Worm (Caenorhabditis elegans) whole organism, L2 larva: Measurements from ENCODE around the gene clec-70.

ENCODE experiments used
- C34F6.9 ChIP-seq: fragments of 150-350 bp; optimal IDR thresholded peaks from 2 replicates; lab custom pipeline; 2014; ENCODE audit warnings: missing biosample characterization, missing genetic modification characterization
- R02D3.7 ChIP-seq: fragments of 150-350 bp; optimal IDR thresholded peaks from 2 replicates; lab custom pipeline; 2014; ENCODE audit warnings: missing biosample characterization, missing genetic modification characterization
- Y55F3AM.14 ChIP-seq: fragments of 200-800 bp; sonication (Bioruptor generic); optimal IDR thresholded peaks from 2 replicates; lab custom pipeline; 2018; ENCODE audit warnings: mild to moderate bottlenecking, missing genetic modification characterization, missing compliant biosample characterization
- ZK546.5 ChIP-seq: sonication (generic microtip); optimal IDR thresholded peaks from 2 replicates; lab custom pipeline; 2017; ENCODE audit warnings: missing biosample characterization, missing genetic modification characterization
- alr-1 ChIP-seq: fragments of 150-350 bp; optimal IDR thresholded peaks from 2 replicates; lab custom pipeline; 2014; ENCODE audit warnings: missing biosample characterization, missing genetic modification characterization
- ama-1 ChIP-seq: fragments of 150-350 bp; optimal IDR thresholded peaks from 2 replicates; lab custom pipeline; 2018; ENCODE audit warnings: inconsistent platforms
- blmp-1 ChIP-seq: sonication (generic microtip); optimal IDR thresholded peaks from 2 replicates; lab custom pipeline; 2017; ENCODE audit warnings: missing genetic modification characterization, mild to moderate bottlenecking, missing compliant biosample characterization, antibody characterized with exemption, moderate library complexity; ENCODE audit not compliant: insufficient read depth
- ceh-16 ChIP-seq: fragments of 150-350 bp; optimal IDR thresholded peaks from 2 replicates; lab custom pipeline; 2014; ENCODE audit warnings: missing biosample characterization, missing genetic modification characterization
- ceh-82 ChIP-seq: fragments of 150-350 bp; optimal IDR thresholded peaks from 2 replicates; lab custom pipeline; 2014; ENCODE audit warnings: missing biosample characterization, missing genetic modification characterization
- crh-2 ChIP-seq: sonication (generic microtip); optimal IDR thresholded peaks from 2 replicates; lab custom pipeline; 2017; ENCODE audit warnings: missing biosample characterization, missing genetic modification characterization
- dmd-4 ChIP-seq: sonication (generic microtip); optimal IDR thresholded peaks from 2 replicates; lab custom pipeline; 2017; ENCODE audit warnings: missing biosample characterization, missing genetic modification characterization
- egl-27 ChIP-seq: sonication (generic microtip); optimal IDR thresholded peaks from 3 replicates; lab custom pipeline; 2017; ENCODE audit warnings: missing biosample characterization, missing genetic modification reagents, missing genetic modification characterization
- elt-3 ChIP-seq: sonication (generic microtip); optimal IDR thresholded peaks from 2 replicates; lab custom pipeline; 2017; ENCODE audit warnings: missing biosample characterization, missing genetic modification characterization
- fos-1 ChIP-seq: fragments of 150-350 bp; optimal IDR thresholded peaks from 2 replicates; lab custom pipeline; 2014; ENCODE audit warnings: missing biosample characterization, missing genetic modification characterization
- gmeb-1 ChIP-seq: fragments of 150-350 bp; optimal IDR thresholded peaks from 2 replicates; lab custom pipeline; 2014; ENCODE audit warnings: missing biosample characterization, missing genetic modification characterization
- lin-11 ChIP-seq: fragments of 150-350 bp; sonication (generic microtip); optimal IDR thresholded peaks from 2 replicates; lab custom pipeline; 2014; ENCODE audit warnings: missing biosample characterization, missing genetic modification characterization, inconsistent platforms, mixed read lengths
- lin-13 ChIP-seq: fragments of 150-350 bp; optimal IDR thresholded peaks from 2 replicates; lab custom pipeline; 2014; ENCODE audit warnings: missing biosample characterization, missing genetic modification reagents, missing genetic modification characterization
- lsy-2 ChIP-seq, 2 experiments: fragments of 150-350 bp in 1 of 2; sonication (generic microtip) in 1 of 2; optimal IDR thresholded peaks; 2 replicates each; lab custom pipeline; 2014 to 2017; ENCODE audit warnings: missing biosample characterization in 2 of 2, missing genetic modification characterization in 2 of 2
- mab-5 ChIP-seq: fragments of 150-350 bp; optimal IDR thresholded peaks from 2 replicates; lab custom pipeline; 2014; ENCODE audit warnings: missing biosample characterization, missing genetic modification characterization
- mbf-1 ChIP-seq: sonication (generic microtip); optimal IDR thresholded peaks from 2 replicates; lab custom pipeline; 2017; ENCODE audit warnings: missing biosample characterization, missing genetic modification characterization
- nhr-10 ChIP-seq: sonication (generic microtip); optimal IDR thresholded peaks from 2 replicates; lab custom pipeline; 2017; ENCODE audit warnings: missing biosample characterization, missing genetic modification characterization
- nhr-11 ChIP-seq: fragments of 150-350 bp; optimal IDR thresholded peaks from 2 replicates; lab custom pipeline; 2014; ENCODE audit warnings: missing biosample characterization, missing genetic modification characterization
- nhr-129 ChIP-seq: fragments of 150-350 bp; optimal IDR thresholded peaks from 2 replicates; lab custom pipeline; 2014; ENCODE audit warnings: missing biosample characterization, missing genetic modification characterization
- nhr-23 ChIP-seq: fragments of 150-350 bp; optimal IDR thresholded peaks from 2 replicates; lab custom pipeline; 2014; ENCODE audit warnings: missing biosample characterization, missing genetic modification reagents, missing genetic modification characterization
- nhr-237 ChIP-seq: fragments of 150-350 bp; optimal IDR thresholded peaks from 2 replicates; lab custom pipeline; 2014; ENCODE audit warnings: missing biosample characterization, missing genetic modification characterization
- nhr-25 ChIP-seq: fragments of 150-350 bp; sonication (generic microtip); optimal IDR thresholded peaks from 3 replicates; lab custom pipeline; 2014; ENCODE audit warnings: missing biosample characterization, missing genetic modification characterization
- nhr-77 ChIP-seq: fragments of 150-350 bp; optimal IDR thresholded peaks from 2 replicates; lab custom pipeline; 2014; ENCODE audit warnings: missing biosample characterization, missing genetic modification characterization
- peb-1 ChIP-seq: fragments of 150-350 bp; optimal IDR thresholded peaks from 2 replicates; lab custom pipeline; 2014; ENCODE audit warnings: missing biosample characterization, missing genetic modification characterization
- sem-4 ChIP-seq: fragments of 150-350 bp; optimal IDR thresholded peaks from 2 replicates; lab custom pipeline; 2014; ENCODE audit warnings: missing biosample characterization, missing genetic modification reagents, missing genetic modification characterization
- skn-1 ChIP-seq: sonication (generic microtip); optimal IDR thresholded peaks from 2 replicates; lab custom pipeline; 2017; ENCODE audit warnings: missing biosample characterization, missing genetic modification characterization
- sma-3 ChIP-seq: sonication (generic microtip); optimal IDR thresholded peaks from 2 replicates; lab custom pipeline; 2016; ENCODE audit warnings: missing genetic modification reagents, missing genetic modification characterization, missing compliant biosample characterization
- sma-9 ChIP-seq, 2 experiments: fragments of 150-350 bp in 1 of 2; sonication (generic microtip) in 1 of 2; optimal IDR thresholded peaks; 2 replicates each; lab custom pipeline; 2014 to 2016; ENCODE audit warnings: missing genetic modification characterization in 2 of 2, mild to moderate bottlenecking in 1 of 2, missing biosample characterization in 1 of 2, missing compliant biosample characterization in 1 of 2, missing genetic modification reagents in 1 of 2, moderate library complexity in 1 of 2
- unc-39 ChIP-seq: fragments of 150-350 bp; optimal IDR thresholded peaks from 2 replicates; lab custom pipeline; 2014; ENCODE audit warnings: missing biosample characterization, missing genetic modification characterization
- unc-55 ChIP-seq: fragments of 150-350 bp; sonication (generic microtip); optimal IDR thresholded peaks from 3 replicates; lab custom pipeline; 2014; ENCODE audit warnings: missing biosample characterization, missing genetic modification reagents, missing genetic modification characterization
- zag-1 ChIP-seq: fragments of 150-350 bp; optimal IDR thresholded peaks from 2 replicates; lab custom pipeline; 2014; ENCODE audit warnings: missing biosample characterization, missing genetic modification characterization
- ztf-1 ChIP-seq: fragments of 200-800 bp; sonication (Bioruptor generic); conservative IDR thresholded peaks from 2 replicates; pipeline ENCODE4 v1.3.6; 2022; ENCODE audit warnings: missing genetic modification characterization, missing compliant biosample characterization
- ztf-11 ChIP-seq: sonication (generic microtip); optimal IDR thresholded peaks from 2 replicates; lab custom pipeline; 2017; ENCODE audit warnings: missing biosample characterization, missing genetic modification characterization

Gene clec-70

ce11 chrIV:3944459-3944858 is 12.0 kb downstream of the clec-70 start, which contains the start of gene clec-72:
Gene clec-72 (plus strand): TSS chrIV:3944816.
- no peak for TF ChIP-seq nhr-10 (tag; lab: Kevin White, UChicago)
- TF ChIP-seq gmeb-1 (tag; lab: Kevin White, UChicago): peak; percentile 5
- TF ChIP-seq fos-1: peak; percentile 98
- TF ChIP-seq lin-13 (GFP tag; lab: Kevin White, UChicago): no peak
- peak; percentile 11 for TF ChIP-seq skn-1
- TF ChIP-seq unc-55 (GFP tag; lab: Kevin White, UChicago): no peak
- no peak for TF ChIP-seq nhr-237 (tag; lab: Kevin White, UChicago)
- TF ChIP-seq crh-2 (tag; lab: Kevin White, UChicago): peak; percentile 18
- TF ChIP-seq lsy-2 (tag; optimal IDR thresholded peaks at IDR 0.05; lab: Kevin White, UChicago): no peak
- TF ChIP-seq sma-9 (GFP tag; optimal IDR thresholded peaks at IDR 0.05; lab: Kevin White, UChicago): peak; percentile 50
- TF ChIP-seq sma-9 (tag; optimal IDR thresholded peaks at IDR 0.05; lab: Kevin White, UChicago): no peak
- TF ChIP-seq, all 48 proteins: peak for 5

ce11 chrIV:3956095-3956494 is 23.6 kb downstream of the clec-70 start, which contains the start of gene clec-73:
Gene clec-73 (minus strand): TSS chrIV:3956195.
- TF ChIP-seq nhr-77 (tag; lab: Kevin White, UChicago) (no peak), nhr-23 (tag; lab: Kevin White, UChicago) (no peak), Y55F3AM.14 (no peak), ceh-82 (tag; lab: Kevin White, UChicago) (no peak)

- TF ChIP-seq ztf-1: no peak
- no peak for TF ChIP-seq zag-1 (tag; lab: Kevin White, UChicago)
- no peak for TF ChIP-seq peb-1 (tag; lab: Kevin White, UChicago)
- TF ChIP-seq sem-4: no peak
- no peak for TF ChIP-seq dmd-4 (tag; lab: Kevin White, UChicago)
- no peak for TF ChIP-seq nhr-237 (tag; lab: Kevin White, UChicago)
- no peak for TF ChIP-seq egl-27 (tag; lab: Kevin White, UChicago)
- no peak for TF ChIP-seq R02D3.7 (tag; lab: Kevin White, UChicago)
- no peak for TF ChIP-seq ama-1 (lab: Kevin White, UChicago)
- no peak for TF ChIP-seq gmeb-1 (tag; lab: Kevin White, UChicago)
- TF ChIP-seq ZK546.5 (tag; lab: Kevin White, UChicago): no peak
- TF ChIP-seq lin-11 (tag; lab: Kevin White, UChicago): no peak
- no peak for TF ChIP-seq ztf-11 (tag; lab: Kevin White, UChicago)
- no peak for TF ChIP-seq nhr-129
- no peak for TF ChIP-seq nhr-25
- TF ChIP-seq ceh-16 (tag; lab: Kevin White, UChicago): no peak
- no peak for TF ChIP-seq mab-5 (tag; lab: Kevin White, UChicago)
- TF ChIP-seq lin-13 (GFP tag; lab: Kevin White, UChicago): no peak
- no peak for TF ChIP-seq ceh-82 (tag; lab: Kevin White, UChicago)
- TF ChIP-seq alr-1 (tag; lab: Kevin White, UChicago): no peak
- TF ChIP-seq, all 48 proteins: peak for 0
Observed at ce11 chrIV:3956705-3957104, 24.2 kb downstream of the clec-70 start, which contains the start of gene clec-74. Gene clec-74 (plus strand): TSS chrIV:3957005.

ce11 chrIV:3960396-3960795 is 27.9 kb downstream of the clec-70 start, which contains the start of gene clec-75:
Gene clec-75 (plus strand): TSS chrIV:3960734.
- no peak for TF ChIP-seq elt-3 (tag; lab: Kevin White, UChicago)
- TF ChIP-seq lin-11 (tag; lab: Kevin White, UChicago): no peak
- no peak for TF ChIP-seq gmeb-1 (tag; lab: Kevin White, UChicago)
- TF ChIP-seq mbf-1 (tag; lab: Kevin White, UChicago): no peak
- no peak for TF ChIP-seq sma-3 (GFP tag; lab: Kevin White, UChicago)
- no peak for TF ChIP-seq unc-55 (GFP tag; lab: Kevin White, UChicago)
- no peak for TF ChIP-seq blmp-1
- TF ChIP-seq ceh-16 (tag; lab: Kevin White, UChicago): no peak
- no peak for TF ChIP-seq unc-39 (tag; lab: Kevin White, UChicago)
- no peak for TF ChIP-seq lin-13 (GFP tag; lab: Kevin White, UChicago)
- TF ChIP-seq crh-2 (tag; lab: Kevin White, UChicago): no peak
- no peak for TF ChIP-seq alr-1 (tag; lab: Kevin White, UChicago)
- no peak for TF ChIP-seq ztf-1
- TF ChIP-seq nhr-77 (tag; lab: Kevin White, UChicago): no peak
- no peak for TF ChIP-seq C34F6.9 (tag; lab: Kevin White, UChicago)
- TF ChIP-seq nhr-11 (tag; lab: Kevin White, UChicago): no peak
- no peak for TF ChIP-seq peb-1 (tag; lab: Kevin White, UChicago)
